Fruit fly (Drosophila melanogaster) whole organism, embryonic: ENCODE results near the gene CG2841.
A peak's percentile ranks its signal among the peaks of the same experiment; 100 is the strongest.

Experiments
- Abd-B ChIP-seq: fragments of 200-800 bp; sonication (Bioruptor generic); optimal IDR thresholded peaks from 2 replicates; lab custom pipeline; 2018; ENCODE audit warnings: missing biosample characterization, mild to moderate bottlenecking, missing genetic modification characterization, moderate library complexity
- Adf1 ChIP-seq: fragments of 200-800 bp; sonication (Bioruptor generic); IDR thresholded peaks from 2 replicates; pipeline ENCODE4 v1.3.6; 2022; ENCODE audit warnings: missing biosample characterization, missing genetic modification characterization
- B-H1 ChIP-seq: fragments of 200-800 bp; sonication (Bioruptor generic); IDR thresholded peaks from 3 replicates; pipeline ENCODE4 v1.3.6; 2022; ENCODE audit warnings: missing biosample characterization, missing genetic modification characterization
- CG11093 ChIP-seq: fragments of 200-800 bp; sonication (Bioruptor generic); IDR thresholded peaks from 3 replicates; pipeline ENCODE4 v1.3.6; 2022; ENCODE audit warnings: missing biosample characterization, missing genetic modification characterization
- CG12299 ChIP-seq: fragments of 200-800 bp; sonication (Bioruptor generic); optimal IDR thresholded peaks from 2 replicates; lab custom pipeline; 2018; ENCODE audit warnings: missing biosample characterization, mild to moderate bottlenecking, missing genetic modification characterization
- CG14860 ChIP-seq: fragments of 200-800 bp; sonication (Bioruptor generic); IDR thresholded peaks from 3 replicates; pipeline ENCODE4 v1.3.6; 2022; ENCODE audit warnings: missing biosample characterization, missing genetic modification characterization; ENCODE audit not compliant: partially characterized antibody
- CG17829 ChIP-seq: fragments of 200-800 bp; optimal IDR thresholded peaks from 2 replicates; lab custom pipeline; 2019; ENCODE audit warnings: missing biosample characterization, mild to moderate bottlenecking, missing genetic modification characterization, moderate library complexity
- CG2129 ChIP-seq: fragments of 200-800 bp; sonication (Bioruptor generic); IDR thresholded peaks from 2 replicates; pipeline ENCODE4 v1.3.6; 2022; ENCODE audit warnings: missing biosample characterization, missing genetic modification characterization; ENCODE audit not compliant: partially characterized antibody
- CG31388 ChIP-seq: fragments of 200-800 bp; sonication (Bioruptor generic); optimal IDR thresholded peaks from 2 replicates; lab custom pipeline; 2016; ENCODE audit warnings: missing biosample characterization, missing genetic modification characterization
- CG3407 ChIP-seq: fragments of 200-800 bp; sonication (Bioruptor generic); optimal IDR thresholded peaks from 2 replicates; lab custom pipeline; 2018; ENCODE audit warnings: missing biosample characterization, mild to moderate bottlenecking, missing genetic modification characterization
- CG3726 ChIP-seq: fragments of 200-800 bp; sonication (Bioruptor generic); IDR thresholded peaks from 3 replicates; pipeline ENCODE4, ENCODE4 v1.3.6; 2022; ENCODE audit warnings: missing biosample characterization, missing genetic modification characterization
- CG4282 ChIP-seq: fragments of 200-800 bp; sonication (Bioruptor generic); optimal IDR thresholded peaks from 2 replicates; lab custom pipeline; 2016; ENCODE audit warnings: missing biosample characterization, missing genetic modification characterization
- CG4404 ChIP-seq: fragments of 200-800 bp; sonication (Bioruptor generic); IDR thresholded peaks from 2 replicates; pipeline ENCODE4 v1.3.6; 2022; ENCODE audit warnings: missing biosample characterization, missing genetic modification characterization
- CG5953 ChIP-seq: fragments of 200-800 bp; sonication (Bioruptor generic); IDR thresholded peaks from 2 replicates; pipeline ENCODE4 v1.3.6; 2022; ENCODE audit warnings: missing biosample characterization, missing genetic modification characterization
- CG7357 ChIP-seq: fragments of 200-800 bp; sonication (Bioruptor generic); IDR thresholded peaks from 3 replicates; pipeline ENCODE4 v1.3.6; 2022; ENCODE audit warnings: missing biosample characterization, missing genetic modification characterization
- CG8765 ChIP-seq: fragments of 200-800 bp; sonication (Bioruptor generic); IDR thresholded peaks from 2 replicates; pipeline ENCODE4 v1.3.6; 2022; ENCODE audit warnings: missing biosample characterization, missing genetic modification characterization
- CG9727 ChIP-seq: fragments of 200-800 bp; sonication (Bioruptor generic); optimal IDR thresholded peaks from 3 replicates; lab custom pipeline; 2017; ENCODE audit warnings: missing biosample characterization, mild to moderate bottlenecking, missing genetic modification characterization
- CoRest ChIP-seq: fragments of 200-800 bp; sonication (Bioruptor generic); optimal IDR thresholded peaks from 3 replicates; lab custom pipeline; 2018; ENCODE audit warnings: missing biosample characterization, mild to moderate bottlenecking, missing genetic modification characterization, moderate library complexity
- CrebB ChIP-seq: fragments of 200-800 bp; sonication (Bioruptor generic); optimal IDR thresholded peaks from 3 replicates; lab custom pipeline; 2018; ENCODE audit warnings: missing biosample characterization, mild to moderate bottlenecking, missing genetic modification characterization
- Eip74EF ChIP-seq, 2 experiments: fragments of 200-800 bp in 1 of 2; fragments of >200 bp in 1 of 2; sonication (Bioruptor generic) in 1 of 2; optimal IDR thresholded peaks; 2 replicates each; lab custom pipeline; 2017 to 2019; ENCODE audit warnings: missing biosample characterization in 2 of 2, missing genetic modification characterization in 2 of 2, mild to moderate bottlenecking in 1 of 2, moderate library complexity in 1 of 2
- Elba2 ChIP-seq: fragments of 200-800 bp; sonication (Bioruptor generic); optimal IDR thresholded peaks from 3 replicates; lab custom pipeline; 2016; ENCODE audit warnings: missing biosample characterization, missing genetic modification characterization
- HHEX ChIP-seq: fragments of 200-800 bp; sonication (Bioruptor generic); optimal IDR thresholded peaks from 3 replicates; lab custom pipeline; 2017; ENCODE audit warnings: missing biosample characterization, mild to moderate bottlenecking, missing genetic modification characterization, missing genetic modification reagents
- HLH3B ChIP-seq: fragments of 200-800 bp; sonication (Bioruptor generic); IDR thresholded peaks from 2 replicates; pipeline ENCODE4 v1.3.6; 2022; ENCODE audit warnings: missing biosample characterization, missing genetic modification characterization
- Hand ChIP-seq: fragments of 200-800 bp; sonication (Bioruptor generic); optimal IDR thresholded peaks from 2 replicates; lab custom pipeline; 2017; ENCODE audit warnings: mild to moderate bottlenecking, missing biosample characterization, missing genetic modification reagents, missing genetic modification characterization
- HmgD ChIP-seq: fragments of 200-800 bp; sonication (Bioruptor generic); optimal IDR thresholded peaks from 3 replicates; lab custom pipeline; 2016; ENCODE audit warnings: missing biosample characterization, missing genetic modification characterization
- Hr51 ChIP-seq, 2 experiments: fragments of 200-800 bp; sonication (Bioruptor generic); optimal IDR thresholded peaks; 2 replicates in 1 of 2; 3 replicates in 1 of 2; lab custom pipeline; 2016 to 2018; ENCODE audit warnings: missing biosample characterization in 2 of 2, missing genetic modification characterization in 2 of 2, mild to moderate bottlenecking in 1 of 2, moderate library complexity in 1 of 2
- Hsf ChIP-seq: fragments of 200-800 bp; sonication (Bioruptor generic); optimal IDR thresholded peaks from 3 replicates; lab custom pipeline; 2016; ENCODE audit warnings: missing biosample characterization, missing genetic modification characterization
- Ravus ChIP-seq: fragments of 200-800 bp; sonication (Bioruptor generic); IDR thresholded peaks from 2 replicates; pipeline ENCODE4 v1.3.6; 2022; ENCODE audit warnings: missing biosample characterization, missing genetic modification characterization
- Taf1 ChIP-seq: fragments of 200-800 bp; sonication (Bioruptor generic); IDR thresholded peaks from 2 replicates; pipeline ENCODE4 v1.3.6; 2022; ENCODE audit warnings: missing biosample characterization, missing genetic modification characterization
- Xbp1 ChIP-seq: fragments of 200-800 bp; sonication (Bioruptor generic); optimal IDR thresholded peaks from 3 replicates; lab custom pipeline; 2016; ENCODE audit warnings: missing biosample characterization, mild to moderate bottlenecking, missing genetic modification characterization
- YL-1 ChIP-seq: fragments of 200-800 bp; sonication (Bioruptor generic); optimal IDR thresholded peaks from 3 replicates; lab custom pipeline; 2017; ENCODE audit warnings: missing biosample characterization, mild to moderate bottlenecking, missing genetic modification characterization
- aop ChIP-seq: fragments of 200-800 bp; sonication (Bioruptor generic); IDR thresholded peaks from 2 replicates; pipeline ENCODE4 v1.3.6; 2022; ENCODE audit warnings: missing biosample characterization, missing genetic modification characterization
- crp ChIP-seq, 2 experiments: fragments of 200-800 bp; sonication (Bioruptor generic); optimal IDR thresholded peaks; 2 replicates in 1 of 2; 3 replicates in 1 of 2; lab custom pipeline; 2017; ENCODE audit warnings: missing biosample characterization in 2 of 2, missing genetic modification characterization in 2 of 2, mild to moderate bottlenecking in 1 of 2, moderate library complexity in 1 of 2
- dan ChIP-seq: fragments of 200-800 bp; sonication (Bioruptor generic); IDR thresholded peaks from 2 replicates; pipeline ENCODE4 v1.3.6; 2022; ENCODE audit warnings: missing biosample characterization, missing genetic modification characterization
- dm ChIP-seq: fragments of 200-800 bp; sonication (Bioruptor generic); optimal IDR thresholded peaks from 3 replicates; lab custom pipeline; 2016; ENCODE audit warnings: missing biosample characterization, missing genetic modification characterization
- ewg ChIP-seq: fragments of 200-800 bp; sonication (Bioruptor generic); optimal IDR thresholded peaks from 3 replicates; lab custom pipeline; 2017; ENCODE audit warnings: mild to moderate bottlenecking, missing biosample characterization, missing genetic modification reagents, missing genetic modification characterization
- fd3F ChIP-seq: fragments of 200-800 bp; sonication (Bioruptor generic); optimal IDR thresholded peaks from 2 replicates; lab custom pipeline; 2018; ENCODE audit warnings: missing biosample characterization, mild to moderate bottlenecking, missing genetic modification characterization, moderate library complexity
- fu2 ChIP-seq: fragments of 200-800 bp; sonication (Bioruptor generic); optimal IDR thresholded peaks from 2 replicates; lab custom pipeline; 2016; ENCODE audit warnings: missing biosample characterization, missing genetic modification characterization
- h ChIP-seq: fragments of >200 bp; optimal IDR thresholded peaks from 2 replicates; lab custom pipeline; 2017
- hbn ChIP-seq: fragments of 200-800 bp; sonication (Bioruptor generic); IDR thresholded peaks from 2 replicates; pipeline ENCODE4 v1.3.6; 2022; ENCODE audit warnings: missing biosample characterization, missing genetic modification characterization; ENCODE audit not compliant: partially characterized antibody
- inv ChIP-seq: fragments of 200-800 bp; sonication (Bioruptor generic); IDR thresholded peaks from 2 replicates; pipeline ENCODE4 v1.3.6; 2022; ENCODE audit warnings: missing biosample characterization, missing genetic modification characterization; ENCODE audit not compliant: partially characterized antibody
- luna ChIP-seq: fragments of 200-800 bp; sonication (Bioruptor generic); optimal IDR thresholded peaks from 2 replicates; lab custom pipeline; 2016; ENCODE audit warnings: missing biosample characterization, missing genetic modification characterization
- mam ChIP-seq: fragments of 200-800 bp; sonication (Bioruptor generic); optimal IDR thresholded peaks from 3 replicates; lab custom pipeline; 2016; ENCODE audit warnings: missing biosample characterization, missing genetic modification characterization
- nmo ChIP-seq: fragments of 200-800 bp; sonication (Bioruptor generic); optimal IDR thresholded peaks from 2 replicates; lab custom pipeline; 2018; ENCODE audit warnings: missing biosample characterization, mild to moderate bottlenecking, missing genetic modification characterization, moderate library complexity
- peb ChIP-seq: fragments of 200-800 bp; sonication (Bioruptor generic); IDR thresholded peaks from 2 replicates; pipeline ENCODE4 v1.3.6; 2022; ENCODE audit warnings: missing biosample characterization, missing genetic modification characterization
- row ChIP-seq: fragments of 200-800 bp; sonication (Bioruptor generic); IDR thresholded peaks from 3 replicates; pipeline ENCODE4 v1.3.6; 2022; ENCODE audit warnings: missing biosample characterization, missing genetic modification characterization
- sim ChIP-seq: fragments of 200-800 bp; sonication (Bioruptor generic); IDR thresholded peaks from 2 replicates; pipeline ENCODE4 v1.3.6; 2022; ENCODE audit warnings: missing biosample characterization, missing genetic modification characterization
- sisA ChIP-seq: fragments of 200-800 bp; sonication (Bioruptor generic); IDR thresholded peaks from 2 replicates; pipeline ENCODE4 v1.3.6; 2022; ENCODE audit warnings: missing biosample characterization, missing genetic modification characterization
- sqz ChIP-seq: fragments of 200-800 bp; sonication (Bioruptor generic); optimal IDR thresholded peaks from 3 replicates; lab custom pipeline; 2018; ENCODE audit warnings: missing biosample characterization, mild to moderate bottlenecking, missing genetic modification characterization
- tna ChIP-seq: fragments of 200-800 bp; sonication (Bioruptor generic); IDR thresholded peaks from 2 replicates; pipeline ENCODE4 v1.3.6; 2022; ENCODE audit warnings: missing biosample characterization, missing genetic modification characterization; ENCODE audit not compliant: partially characterized antibody

The CG2841 gene

dm6 chrX:2321900-2322555 lies 44.1 kb downstream of the CG2841 start (continued):
- TF ChIP-seq CG3407 (GFP tag; lab: Kevin White, UChicago) (no peak), hbn (GFP tag; lab: Robert Waterston, UW) (no peak), CG2129 (GFP tag; lab: Robert Waterston, UW) (no peak), luna (GFP tag; lab: Kevin White, UChicago) (no peak), HLH3B (peak; percentile 60; the same call in 1 of the 2 replicates), mam (peak; percentile 39), CG5953 (peak; percentile 64; the same call in 1 of the 2 replicates), sisA (GFP tag; lab: Robert Waterston, UW) (peak; percentile 63), CoRest (peak; percentile 19), HHEX (GFP tag; lab: Kevin White, UChicago) (peak; percentile 40), fd3F (GFP tag; lab: Kevin White, UChicago) (peak; percentile 23), peb (GFP tag; lab: Robert Waterston, UW) (no peak), CG14860 (GFP tag; lab: Robert Waterston, UW) (no peak), fu2 (peak; percentile 9), CG7357 (GFP tag; lab: Robert Waterston, UW) (0 out of 3 replicates have a peak, but pooled peaks have one; percentile 47), CG3726 (GFP tag; lab: Robert Waterston, UW) (no peak), Hsf (peak; percentile 57), CG11093 (GFP tag; lab: Robert Waterston, UW) (no peak), dan (GFP tag; lab: Robert Waterston, UW) (peak; percentile 39; the same call in 1 of the 2 replicates), inv (no peak), Hand (GFP tag; lab: Kevin White, UChicago) (no peak), Xbp1 (GFP tag; lab: Kevin White, UChicago) (peak; percentile 64), sim (GFP tag; lab: Robert Waterston, UW) (no peak), HmgD (no peak), Adf1 (GFP tag; lab: Robert Waterston, UW) (peak; percentile 28; the same call in 1 of the 2 replicates), CrebB (tag; lab: Kevin White, UChicago) (no peak), Ravus (GFP tag; lab: Robert Waterston, UW) (no peak), dm (GFP tag; lab: Kevin White, UChicago) (no peak), CG8765 (GFP tag; lab: Robert Waterston, UW) (peak; percentile 67), CG17829 (peak; percentile 5), ewg (peak; percentile 5), CG31388 (GFP tag; lab: Kevin White, UChicago) (no peak), Abd-B (GFP tag; lab: Kevin White, UChicago) (peak; percentile 38), CG9727 (GFP tag; lab: Kevin White, UChicago) (peak; percentile 15), sqz (GFP tag; lab: Kevin White, UChicago) (no peak), YL-1 (no peak), row (GFP tag; lab: Robert Waterston, UW) (peak; percentile 78), B-H1 (GFP tag; lab: Robert Waterston, UW) (peak; percentile 31; the same call in 1 of the 3 replicates), Eip74EF (GFP tag; optimal IDR thresholded peaks at IDR 0.05; lab: Kevin White, UChicago) (no peak), crp (GFP tag; optimal IDR thresholded peaks at IDR 0.05; lab: Kevin White, UChicago) (no peak), aop (GFP tag; lab: Robert Waterston, UW) (peak; percentile 32; the same call in 1 of the 2 replicates), CG4282 (GFP tag; lab: Kevin White, UChicago) (peak; percentile 38), Taf1 (GFP tag; lab: Robert Waterston, UW) (no peak), Hr51 (GFP tag; optimal IDR thresholded peaks at IDR 0.05; lab: Kevin White, UChicago) (peak; percentile 33 to 60), CG4404 (GFP tag; lab: Robert Waterston, UW) (peak; percentile 67), h (lab: Kevin White, UChicago) (no peak), tna (GFP tag; lab: Robert Waterston, UW) (no peak), nmo (peak; percentile 43), CG12299 (no peak), Elba2 (GFP tag; lab: Kevin White, UChicago) (no peak)
